Worm (Caenorhabditis elegans): ENCODE results near the gene rgl-1.

Gene rgl-1

ce11 chrX:3247768-3248167 is 27.6 kb upstream of the rgl-1 start (continued):
- TF ChIP-seq hlh-30 (tag; optimal IDR thresholded peaks at IDR 0.05; ENCODE audit: insufficient read depth) (no peak), mes-2 (tag; optimal IDR thresholded peaks at IDR 0.05; ENCODE audit: poor library complexity, severe bottlenecking) (no peak), unc-62 (GFP tag; optimal IDR thresholded peaks at IDR 0.05 in 1 of 2) (peak in 1 of 2 experiments; percentile 33), unc-62 (tag; optimal IDR thresholded peaks at IDR 0.05) (no peak)

- TF ChIP-seq attf-4 (tag; optimal IDR thresholded peaks at IDR 0.05) (no peak), lsy-2 (tag; optimal IDR thresholded peaks at IDR 0.05) (peak in 1 of 2 experiments; percentile 68), unc-39 (tag; optimal IDR thresholded peaks at IDR 0.05) (no peak), vab-7 (GFP tag; IDR thresholded peaks at IDR 0.05) (no peak), daf-19 (GFP tag; conservative IDR thresholded peaks at IDR 0.05) (no peak), tag-97 (GFP tag; IDR thresholded peaks at IDR 0.05) (no peak), jun-1 (tag; optimal IDR thresholded peaks at IDR 0.05) (no peak), nhr-10 (tag; optimal IDR thresholded peaks at IDR 0.05) (no peak), sdz-12 (GFP tag; optimal IDR thresholded peaks at IDR 0.05) (no peak), lin-39 (tag; optimal IDR thresholded peaks at IDR 0.05) (no peak), arid-1 (GFP tag; conservative IDR thresholded peaks at IDR 0.05) (peak; percentile 55; the same call in 1 of the 2 replicates), ceh-32 (tag; optimal IDR thresholded peaks at IDR 0.05; ENCODE audit: poor library complexity) (no peak), lin-29 (GFP tag; IDR thresholded peaks at IDR 0.05) (no peak), ztf-11 (tag; optimal IDR thresholded peaks at IDR 0.05) (no peak), aha-1 (tag) (peak; percentile 96), ceh-28 (tag; optimal IDR thresholded peaks at IDR 0.05) (no peak), zfp-2 (tag; optimal IDR thresholded peaks at IDR 0.05) (no peak), nhr-25 (tag; optimal IDR thresholded peaks at IDR 0.05; ENCODE audit: borderline replicate concordance, insufficient read depth) (no peak), nhr-48 (tag; optimal IDR thresholded peaks at IDR 0.05) (peak; percentile 21), mes-2 (tag; optimal IDR thresholded peaks at IDR 0.05; ENCODE audit: poor library complexity, severe bottlenecking) (peak; percentile 69), unc-62 (GFP tag; optimal IDR thresholded peaks at IDR 0.05 in 1 of 2) (no peak), unc-62 (tag; optimal IDR thresholded peaks at IDR 0.05) (no peak), spr-3 (GFP tag; optimal IDR thresholded peaks at IDR 0.05) (no peak), ZK546.5 (tag; optimal IDR thresholded peaks at IDR 0.05) (no peak), skn-1 (tag; optimal IDR thresholded peaks at IDR 0.05) (no peak), Y75B8A.6 (GFP tag; IDR thresholded peaks at IDR 0.05) (no peak), lin-15B (tag; optimal IDR thresholded peaks at IDR 0.05) (no peak), dve-1 (tag; optimal IDR thresholded peaks at IDR 0.05; ENCODE audit: insufficient read depth) (peak; percentile 80), F49E8.2 (tag; optimal IDR thresholded peaks at IDR 0.05; ENCODE audit: borderline replicate concordance) (no peak), nhr-28 (tag; optimal IDR thresholded peaks at IDR 0.05) (peak; percentile 83), F26F4.8 (GFP tag; conservative IDR thresholded peaks at IDR 0.05) (no peak), hmg-1.1 (GFP tag; IDR thresholded peaks at IDR 0.05) (peak; percentile 47), lin-38 (GFP tag; IDR thresholded peaks at IDR 0.05) (no peak), dmd-6 (GFP tag; IDR thresholded peaks at IDR 0.05) (peak; percentile 63), F10B5.3 (tag; optimal IDR thresholded peaks at IDR 0.05) (no peak), ama-1 (optimal IDR thresholded peaks at IDR 0.05) (no peak), lim-7 (GFP tag; IDR thresholded peaks at IDR 0.05) (no peak), snpc-4 (tag; optimal IDR thresholded peaks at IDR 0.05) (no peak), aly-2 (tag; optimal IDR thresholded peaks at IDR 0.05) (no peak), ctbp-1 (GFP tag; IDR thresholded peaks at IDR 0.05) (no peak), spr-1 (tag; optimal IDR thresholded peaks at IDR 0.05) (no peak), duxl-1 (tag; optimal IDR thresholded peaks at IDR 0.05; ENCODE audit: poor library complexity) (no peak), lin-1 (GFP tag; IDR thresholded peaks at IDR 0.05) (no peak), lir-3 (tag; optimal IDR thresholded peaks at IDR 0.05) (no peak), pha-4 (GFP tag; IDR thresholded peaks at IDR 0.05) (no peak), pha-4 (tag; optimal IDR thresholded peaks at IDR 0.05) (peak; percentile 90), dmd-8 (GFP tag; IDR thresholded peaks at IDR 0.05) (no peak), nhr-237 (tag; optimal IDR thresholded peaks at IDR 0.05) (no peak), mxl-3 (GFP tag; optimal IDR thresholded peaks at IDR 0.05) (peak; percentile 96)
Measured at ce11 chrX:3245812-3246211, 25.6 kb upstream of the rgl-1 start, which contains the start of gene F40F4.7. Gene F40F4.7 (minus strand): TSS chrX:3245933.

Measured in whole organism, L4 larva.